Fruit fly (Drosophila melanogaster): Measurements from ENCODE around the gene CG13947.

- TF ChIP-seq CG4318 (GFP tag; optimal IDR thresholded peaks at IDR 0.05) = no peak
- no peak for TF ChIP-seq CG10669 (GFP tag; optimal IDR thresholded peaks at IDR 0.05)
These were observed 33.2 kb upstream of the CG13947 start for dm6 chr2L:745785-746184.

Measured in whole organism, prepupa.